Worm (Caenorhabditis elegans) whole organism, L2 larva: ENCODE measurements around the gene twk-43.
A peak's percentile ranks its signal among the peaks of the same experiment; 100 is the strongest.

Source experiments
- C34F6.9 ChIP-seq: fragments of 150-350 bp; optimal IDR thresholded peaks from 2 replicates; lab custom pipeline; 2014; ENCODE audit warnings: missing biosample characterization, missing genetic modification characterization
- F13H6.1 ChIP-seq: sonication (generic microtip); optimal IDR thresholded peaks from 2 replicates; lab custom pipeline; 2016; ENCODE audit warnings: missing genetic modification characterization, missing compliant biosample characterization
- ZK546.5 ChIP-seq: sonication (generic microtip); optimal IDR thresholded peaks from 2 replicates; lab custom pipeline; 2017; ENCODE audit warnings: missing biosample characterization, missing genetic modification characterization
- aly-2 ChIP-seq: fragments of 150-350 bp; optimal IDR thresholded peaks from 2 replicates; lab custom pipeline; 2014; ENCODE audit warnings: missing biosample characterization, missing genetic modification characterization
- ama-1 ChIP-seq: fragments of 150-350 bp; optimal IDR thresholded peaks from 2 replicates; lab custom pipeline; 2018; ENCODE audit warnings: inconsistent platforms
- blmp-1 ChIP-seq: sonication (generic microtip); optimal IDR thresholded peaks from 2 replicates; lab custom pipeline; 2017; ENCODE audit warnings: missing genetic modification characterization, mild to moderate bottlenecking, missing compliant biosample characterization, antibody characterized with exemption, moderate library complexity; ENCODE audit not compliant: insufficient read depth
- ceh-16 ChIP-seq: fragments of 150-350 bp; optimal IDR thresholded peaks from 2 replicates; lab custom pipeline; 2014; ENCODE audit warnings: missing biosample characterization, missing genetic modification characterization
- ceh-82 ChIP-seq: fragments of 150-350 bp; optimal IDR thresholded peaks from 2 replicates; lab custom pipeline; 2014; ENCODE audit warnings: missing biosample characterization, missing genetic modification characterization
- crh-2 ChIP-seq: sonication (generic microtip); optimal IDR thresholded peaks from 2 replicates; lab custom pipeline; 2017; ENCODE audit warnings: missing biosample characterization, missing genetic modification characterization
- dmd-4 ChIP-seq: sonication (generic microtip); optimal IDR thresholded peaks from 2 replicates; lab custom pipeline; 2017; ENCODE audit warnings: missing biosample characterization, missing genetic modification characterization
- egl-27 ChIP-seq: sonication (generic microtip); optimal IDR thresholded peaks from 3 replicates; lab custom pipeline; 2017; ENCODE audit warnings: missing biosample characterization, missing genetic modification reagents, missing genetic modification characterization
- elt-3 ChIP-seq: sonication (generic microtip); optimal IDR thresholded peaks from 2 replicates; lab custom pipeline; 2017; ENCODE audit warnings: missing biosample characterization, missing genetic modification characterization
- fos-1 ChIP-seq: fragments of 150-350 bp; optimal IDR thresholded peaks from 2 replicates; lab custom pipeline; 2014; ENCODE audit warnings: missing biosample characterization, missing genetic modification characterization
- gmeb-1 ChIP-seq: fragments of 150-350 bp; optimal IDR thresholded peaks from 2 replicates; lab custom pipeline; 2014; ENCODE audit warnings: missing biosample characterization, missing genetic modification characterization
- lin-11 ChIP-seq: fragments of 150-350 bp; sonication (generic microtip); optimal IDR thresholded peaks from 2 replicates; lab custom pipeline; 2014; ENCODE audit warnings: missing biosample characterization, missing genetic modification characterization, inconsistent platforms, mixed read lengths
- lin-13 ChIP-seq: fragments of 150-350 bp; optimal IDR thresholded peaks from 2 replicates; lab custom pipeline; 2014; ENCODE audit warnings: missing biosample characterization, missing genetic modification reagents, missing genetic modification characterization
- lsy-2 ChIP-seq, 2 experiments: fragments of 150-350 bp in 1 of 2; sonication (generic microtip) in 1 of 2; optimal IDR thresholded peaks; 2 replicates each; lab custom pipeline; 2014 to 2017; ENCODE audit warnings: missing biosample characterization in 2 of 2, missing genetic modification characterization in 2 of 2
- mab-5 ChIP-seq: fragments of 150-350 bp; optimal IDR thresholded peaks from 2 replicates; lab custom pipeline; 2014; ENCODE audit warnings: missing biosample characterization, missing genetic modification characterization
- mdl-1 ChIP-seq, 2 experiments: fragments of 150-350 bp in 1 of 2; sonication (generic microtip) in 1 of 2; optimal IDR thresholded peaks; 2 replicates each; lab custom pipeline; 2017; ENCODE audit warnings: missing biosample characterization in 2 of 2, missing genetic modification characterization in 2 of 2
- nhr-10 ChIP-seq: sonication (generic microtip); optimal IDR thresholded peaks from 2 replicates; lab custom pipeline; 2017; ENCODE audit warnings: missing biosample characterization, missing genetic modification characterization
- nhr-12 ChIP-seq: fragments of 150-350 bp; optimal IDR thresholded peaks from 2 replicates; lab custom pipeline; 2014; ENCODE audit warnings: missing biosample characterization, missing genetic modification characterization
- nhr-129 ChIP-seq: fragments of 150-350 bp; optimal IDR thresholded peaks from 2 replicates; lab custom pipeline; 2014; ENCODE audit warnings: missing biosample characterization, missing genetic modification characterization
- nhr-21 ChIP-seq: fragments of 150-350 bp; optimal IDR thresholded peaks from 2 replicates; lab custom pipeline; 2014; ENCODE audit warnings: missing biosample characterization, missing genetic modification characterization
- nhr-23 ChIP-seq: fragments of 150-350 bp; optimal IDR thresholded peaks from 2 replicates; lab custom pipeline; 2014; ENCODE audit warnings: missing biosample characterization, missing genetic modification reagents, missing genetic modification characterization
- nhr-25 ChIP-seq: fragments of 150-350 bp; sonication (generic microtip); optimal IDR thresholded peaks from 3 replicates; lab custom pipeline; 2014; ENCODE audit warnings: missing biosample characterization, missing genetic modification characterization
- nhr-77 ChIP-seq: fragments of 150-350 bp; optimal IDR thresholded peaks from 2 replicates; lab custom pipeline; 2014; ENCODE audit warnings: missing biosample characterization, missing genetic modification characterization
- sem-4 ChIP-seq: fragments of 150-350 bp; optimal IDR thresholded peaks from 2 replicates; lab custom pipeline; 2014; ENCODE audit warnings: missing biosample characterization, missing genetic modification reagents, missing genetic modification characterization
- skn-1 ChIP-seq: sonication (generic microtip); optimal IDR thresholded peaks from 2 replicates; lab custom pipeline; 2017; ENCODE audit warnings: missing biosample characterization, missing genetic modification characterization
- sma-3 ChIP-seq: sonication (generic microtip); optimal IDR thresholded peaks from 2 replicates; lab custom pipeline; 2016; ENCODE audit warnings: missing genetic modification reagents, missing genetic modification characterization, missing compliant biosample characterization
- sma-9 ChIP-seq, 2 experiments: fragments of 150-350 bp in 1 of 2; sonication (generic microtip) in 1 of 2; optimal IDR thresholded peaks; 2 replicates each; lab custom pipeline; 2014 to 2016; ENCODE audit warnings: missing genetic modification characterization in 2 of 2, mild to moderate bottlenecking in 1 of 2, missing biosample characterization in 1 of 2, missing compliant biosample characterization in 1 of 2, missing genetic modification reagents in 1 of 2, moderate library complexity in 1 of 2
- unc-39 ChIP-seq: fragments of 150-350 bp; optimal IDR thresholded peaks from 2 replicates; lab custom pipeline; 2014; ENCODE audit warnings: missing biosample characterization, missing genetic modification characterization
- unc-62 ChIP-seq: fragments of 150-350 bp; optimal IDR thresholded peaks from 2 replicates; lab custom pipeline; 2014; ENCODE audit warnings: missing biosample characterization, missing genetic modification reagents, missing genetic modification characterization
- ztf-1 ChIP-seq: fragments of 200-800 bp; sonication (Bioruptor generic); conservative IDR thresholded peaks from 2 replicates; pipeline ENCODE4 v1.3.6; 2022; ENCODE audit warnings: missing genetic modification characterization, missing compliant biosample characterization
- ztf-4 ChIP-seq: fragments of 150-350 bp; optimal IDR thresholded peaks from 2 replicates; lab custom pipeline; 2014; ENCODE audit warnings: missing biosample characterization, missing genetic modification characterization

twk-43 gene

DNA sequence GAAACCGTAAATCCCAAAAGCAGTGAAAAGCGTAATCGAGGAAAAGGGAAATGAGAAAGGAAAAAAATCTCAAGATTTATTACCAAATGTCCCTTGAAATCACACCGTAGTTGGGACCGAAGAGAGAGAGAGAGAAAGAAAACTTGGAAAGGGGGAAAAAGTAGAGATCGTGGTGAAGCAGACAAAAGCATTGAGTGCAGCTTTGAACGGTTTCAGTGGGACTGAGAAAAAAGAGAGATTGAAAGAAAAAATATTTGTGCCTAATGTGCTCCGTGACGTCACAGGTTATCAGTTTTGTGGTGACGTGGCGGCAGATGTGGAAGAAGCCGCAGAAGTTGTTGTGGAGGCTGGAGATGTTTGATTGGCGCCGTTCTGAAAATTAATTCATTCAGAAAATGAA is 24.2 kb downstream of the twk-43 start:
- no peak for TF ChIP-seq ceh-82 (tag; lab: Kevin White, UChicago)
- no peak for TF ChIP-seq ztf-1 (GFP tag; lab: Robert Waterston, UW)
- TF ChIP-seq ztf-4, result no peak
- TF ChIP-seq nhr-10 (tag; lab: Kevin White, UChicago), result no peak

DNA sequence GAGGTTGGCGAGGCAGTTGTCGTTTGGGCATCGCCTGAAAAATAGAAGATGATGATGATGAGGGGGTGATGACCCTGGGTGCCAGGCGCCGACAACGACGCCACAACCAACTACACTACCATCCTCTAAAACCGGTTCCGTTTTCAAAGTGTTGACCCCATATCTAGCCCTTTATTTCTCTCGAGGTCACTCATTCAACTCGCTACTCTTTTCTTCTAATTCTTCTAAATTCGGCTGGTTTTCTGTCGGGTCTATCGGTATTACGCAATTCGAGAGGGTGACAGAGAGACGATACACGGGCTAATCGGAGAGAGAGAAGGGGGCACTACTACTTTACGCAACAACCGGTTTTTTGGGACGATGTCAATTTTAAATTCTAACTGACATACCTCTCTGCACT is 25.3 kb downstream of the twk-43 start:
- peak; percentile 76 for TF ChIP-seq blmp-1 (tag; lab: Kevin White, UChicago)
- TF ChIP-seq egl-27 (tag; lab: Kevin White, UChicago), result peak; percentile 79
- TF ChIP-seq gmeb-1 (tag; lab: Kevin White, UChicago), result peak; percentile 63
- no peak for TF ChIP-seq nhr-23
- peak; percentile 81 for TF ChIP-seq sma-3 (GFP tag; lab: Kevin White, UChicago)
- TF ChIP-seq sem-4 (tag; lab: Kevin White, UChicago), result peak; percentile 77
- TF ChIP-seq ztf-4, result peak; percentile 58
- peak in 1 of 2 experiments; percentile 48 for TF ChIP-seq mdl-1 (tag; optimal IDR thresholded peaks at IDR 0.05; lab: Kevin White, UChicago)
- TF ChIP-seq nhr-12, result no peak
- peak; percentile 92 for TF ChIP-seq ceh-16 (tag; lab: Kevin White, UChicago)
- no peak for TF ChIP-seq nhr-77 (tag; lab: Kevin White, UChicago)
- TF ChIP-seq sma-9 (GFP tag; optimal IDR thresholded peaks at IDR 0.05; lab: Kevin White, UChicago), result peak; percentile 77
- no peak for TF ChIP-seq sma-9 (tag; optimal IDR thresholded peaks at IDR 0.05; lab: Kevin White, UChicago)
- TF ChIP-seq dmd-4 (tag; lab: Kevin White, UChicago), result no peak
- TF ChIP-seq ceh-82 (tag; lab: Kevin White, UChicago), result no peak
- TF ChIP-seq C34F6.9, result peak; percentile 35
- TF ChIP-seq crh-2 (tag; lab: Kevin White, UChicago), result peak; percentile 76
- TF ChIP-seq lin-13 (GFP tag; lab: Kevin White, UChicago), result peak; percentile 64
- no peak for TF ChIP-seq unc-39 (tag; lab: Kevin White, UChicago)
- TF ChIP-seq fos-1, result peak; percentile 74
- TF ChIP-seq elt-3 (tag; lab: Kevin White, UChicago), result no peak
- TF ChIP-seq aly-2 (tag; lab: Kevin White, UChicago), result no peak
- TF ChIP-seq unc-62 (GFP tag; lab: Kevin White, UChicago), result no peak
- TF ChIP-seq nhr-21 (tag; lab: Kevin White, UChicago), result peak; percentile 89
- TF ChIP-seq lsy-2 (tag; optimal IDR thresholded peaks at IDR 0.05; lab: Kevin White, UChicago), result peak in 1 of 2 experiments; percentile 58
- peak; percentile 87 for TF ChIP-seq nhr-129
- TF ChIP-seq nhr-25 (tag; lab: Kevin White, UChicago), result peak; percentile 99
- peak; percentile 83 for TF ChIP-seq F13H6.1 (tag; lab: Kevin White, UChicago)

DNA sequence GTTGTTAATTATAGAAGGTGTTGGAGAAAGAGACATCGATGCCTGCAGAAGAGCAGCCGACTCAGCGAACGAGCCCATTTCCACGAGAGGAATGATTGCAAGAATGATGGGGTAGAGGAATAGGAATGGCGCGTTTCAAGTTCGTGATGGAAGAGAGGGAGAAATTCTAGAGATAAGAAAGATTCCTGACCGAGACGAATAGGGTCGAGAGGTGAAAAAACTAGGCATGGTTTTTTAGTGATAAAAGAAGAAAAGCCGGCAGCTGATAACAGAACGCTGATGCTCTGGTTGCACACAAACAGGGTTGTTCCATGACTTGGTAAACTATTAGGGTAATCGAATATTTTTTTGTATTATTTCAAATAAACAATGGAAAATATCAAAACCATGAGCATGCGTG is 26.7 kb downstream of the twk-43 start:
- TF ChIP-seq fos-1 (peak; percentile 77), lin-11 (tag; lab: Kevin White, UChicago) (no peak)

DNA sequence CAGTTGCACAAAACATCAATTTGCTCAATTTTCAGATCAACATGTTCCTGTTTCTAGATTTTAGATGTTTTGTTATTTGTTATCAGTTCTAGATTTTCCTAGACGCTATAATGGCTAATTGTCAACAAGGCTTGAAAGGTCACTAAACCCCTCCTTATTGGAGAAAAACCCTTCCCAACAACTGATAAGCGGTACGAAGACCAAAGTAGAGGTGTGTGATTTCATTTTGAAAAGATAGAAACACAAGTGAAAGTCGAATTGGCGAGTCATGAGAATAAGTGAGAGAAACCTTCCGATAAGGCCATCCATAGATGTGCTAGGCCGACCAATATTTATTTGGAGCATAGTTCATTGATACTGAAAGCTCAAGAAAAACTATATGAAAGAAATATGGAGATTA is 27.6 kb downstream of the twk-43 start:
- TF ChIP-seq nhr-129 (peak; percentile 31), sma-9 (GFP tag; optimal IDR thresholded peaks at IDR 0.05; lab: Kevin White, UChicago) (peak; percentile 82), sma-9 (tag; optimal IDR thresholded peaks at IDR 0.05; lab: Kevin White, UChicago) (no peak), sma-3 (GFP tag; lab: Kevin White, UChicago) (peak; percentile 52), gmeb-1 (tag; lab: Kevin White, UChicago) (peak; percentile 30), mab-5 (tag; lab: Kevin White, UChicago) (no peak), egl-27 (tag; lab: Kevin White, UChicago) (peak; percentile 67), fos-1 (peak; percentile 91), blmp-1 (tag; lab: Kevin White, UChicago) (peak; percentile 87), nhr-21 (tag; lab: Kevin White, UChicago) (peak; percentile 68), ama-1 (lab: Kevin White, UChicago) (no peak), ZK546.5 (tag; lab: Kevin White, UChicago) (no peak), ceh-16 (tag; lab: Kevin White, UChicago) (no peak), F13H6.1 (tag; lab: Kevin White, UChicago) (peak; percentile 46), lsy-2 (tag; optimal IDR thresholded peaks at IDR 0.05; lab: Kevin White, UChicago) (no peak), crh-2 (tag; lab: Kevin White, UChicago) (peak; percentile 62), skn-1 (tag; lab: Kevin White, UChicago) (no peak), C34F6.9 (no peak)
